Worm (Caenorhabditis elegans) whole organism, late embryonic: ENCODE measurements around the gene C56G2.9.

Experiments used
- K09A11.1 ChIP-seq: sonication (generic microtip); optimal IDR thresholded peaks from 2 replicates; lab custom pipeline; 2017; ENCODE audit warnings: antibody characterized with exemption, mild to moderate bottlenecking, missing genetic modification characterization, missing compliant biosample characterization; ENCODE audit not compliant: insufficient read depth
- ceh-34 ChIP-seq: sonication (generic microtip); optimal IDR thresholded peaks from 2 replicates; lab custom pipeline; 2016; ENCODE audit warnings: mild to moderate bottlenecking, missing genetic modification characterization, missing compliant biosample characterization
- ceh-9 ChIP-seq: sonication (generic microtip); optimal IDR thresholded peaks from 2 replicates; lab custom pipeline; 2016; ENCODE audit warnings: mild to moderate bottlenecking, missing genetic modification characterization, inconsistent platforms, missing compliant biosample characterization
- dmd-4 ChIP-seq: sonication (generic microtip); optimal IDR thresholded peaks from 2 replicates; lab custom pipeline; 2016; ENCODE audit warnings: borderline replicate concordance, missing genetic modification characterization, missing compliant biosample characterization
- elt-2 ChIP-seq: sonication (generic microtip); optimal IDR thresholded peaks from 2 replicates; lab custom pipeline; 2016; ENCODE audit warnings: missing genetic modification reagents, missing genetic modification characterization, missing compliant biosample characterization
- elt-4 ChIP-seq: sonication (generic microtip); optimal IDR thresholded peaks from 2 replicates; lab custom pipeline; 2016; ENCODE audit warnings: missing genetic modification characterization, missing compliant biosample characterization
- eyg-1 ChIP-seq: sonication (generic microtip); optimal IDR thresholded peaks from 2 replicates; lab custom pipeline; 2016; ENCODE audit warnings: missing genotype, missing genetic modification characterization, missing compliant biosample characterization
- nfya-1 ChIP-seq: sonication (generic microtip); optimal IDR thresholded peaks from 2 replicates; lab custom pipeline; 2017; ENCODE audit warnings: missing genetic modification characterization, mild to moderate bottlenecking, missing compliant biosample characterization, antibody characterized with exemption, moderate library complexity
- npax-4 ChIP-seq: sonication (generic microtip); optimal IDR thresholded peaks from 2 replicates; lab custom pipeline; 2016; ENCODE audit warnings: missing genetic modification characterization, missing compliant biosample characterization
- sox-2 ChIP-seq: fragments of 200-800 bp; sonication (Bioruptor generic); IDR thresholded peaks from 2 replicates; pipeline ENCODE4 v1.3.6; 2022; ENCODE audit warnings: missing genetic modification reagents, missing genetic modification characterization, missing compliant biosample characterization
- sox-4 ChIP-seq: sonication (generic microtip); optimal IDR thresholded peaks from 2 replicates; lab custom pipeline; 2017; ENCODE audit warnings: mild to moderate bottlenecking, missing genetic modification characterization, inconsistent platforms, missing compliant biosample characterization
- tbx-2 ChIP-seq: sonication (generic microtip); optimal IDR thresholded peaks from 2 replicates; lab custom pipeline; 2016; ENCODE audit warnings: missing genetic modification characterization, missing compliant biosample characterization
- tbx-7 ChIP-seq: sonication (generic microtip); optimal IDR thresholded peaks from 2 replicates; lab custom pipeline; 2016; ENCODE audit warnings: missing genotype, missing genetic modification characterization, missing compliant biosample characterization
- unc-3 ChIP-seq, 2 experiments: fragments of 200-800 bp in 1 of 2; sonication (Bioruptor generic) in 1 of 2; sonication (generic microtip) in 1 of 2; conservative IDR thresholded peaks in 1 of 2; optimal IDR thresholded peaks in 1 of 2; 2 replicates each; pipeline versions ENCODE4 v1.3.6 to Lab custom; 2016 to 2022; ENCODE audit warnings: missing compliant biosample characterization in 2 of 2, missing genetic modification characterization in 2 of 2, missing genetic modification reagents in 1 of 2

DNA sequence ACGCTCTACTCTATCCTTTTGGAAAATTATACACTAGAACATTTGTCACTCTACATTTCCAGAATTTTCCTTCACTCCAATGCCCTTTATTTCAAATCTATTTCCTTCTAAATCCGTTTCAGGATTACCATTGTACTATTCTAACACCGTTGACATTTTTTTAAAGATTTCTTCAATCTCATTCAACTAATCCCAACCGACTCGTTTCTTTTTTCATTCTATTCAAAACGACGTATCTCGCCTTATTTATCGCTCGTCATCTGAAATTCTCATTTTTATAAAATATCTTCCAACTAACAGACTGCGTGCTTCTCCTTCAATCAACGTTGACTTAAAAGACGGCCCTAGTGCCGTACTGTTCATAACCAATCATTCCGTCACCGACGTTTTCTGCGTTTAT is 10.0 kb upstream of the C56G2.9 start, which contains the start of gene akap-1:
- TF ChIP-seq ceh-34 (tag; lab: Kevin White, UChicago) (no peak), K09A11.1 (tag; lab: Kevin White, UChicago) (no peak), nfya-1 (no peak), sox-4 (tag; lab: Kevin White, UChicago) (no peak), dmd-4 (tag; lab: Kevin White, UChicago) (no peak), unc-3 (GFP tag; conservative IDR thresholded peaks at IDR 0.05; lab: Robert Waterston, UW) (no peak), unc-3 (tag; optimal IDR thresholded peaks at IDR 0.05; lab: Kevin White, UChicago) (no peak), elt-4 (no peak), npax-4 (tag; lab: Kevin White, UChicago) (no peak), sox-2 (GFP tag; lab: Robert Waterston, UW) (no peak), tbx-7 (tag; lab: Kevin White, UChicago) (no peak), eyg-1 (tag; lab: Kevin White, UChicago) (no peak), tbx-2 (tag; lab: Kevin White, UChicago) (no peak), elt-2 (tag; lab: Kevin White, UChicago) (no peak), ceh-9 (tag; lab: Kevin White, UChicago) (no peak)
